Worm (Caenorhabditis elegans): Measurements from ENCODE around the gene C32D5.10.

C32D5.10 gene

ce11 chrII:6303209-6303740 lies 48.5 kb downstream of the C32D5.10 start, which contains the start of gene C29F5.1:
TSS of gene C29F5.1 (plus strand) at chrII:6303525.
- TF ChIP-seq ttx-3 (tag; optimal IDR thresholded peaks at IDR 0.05) (no peak), hlh-15 (tag; optimal IDR thresholded peaks at IDR 0.05) (no peak), ceh-18 (tag; optimal IDR thresholded peaks at IDR 0.05) (peak; percentile 69), nhr-232 (tag; optimal IDR thresholded peaks at IDR 0.05) (no peak), rnt-1 (tag; optimal IDR thresholded peaks at IDR 0.05) (peak; percentile 29), unc-55 (GFP tag; optimal IDR thresholded peaks at IDR 0.05) (peak; percentile 9)

Data from whole organism, late embryonic.